Worm (Caenorhabditis elegans) whole organism, late embryonic: ENCODE data around the gene mgl-3.
"Not testable (repeated sequence)": the region's sequence is repeated elsewhere in the genome, so short reads cannot be mapped to it uniquely, and the experiment has no call there.

Source experiments
- C38D4.7 ChIP-seq: fragments of 200-800 bp; sonication (Bioruptor generic); optimal IDR thresholded peaks from 2 replicates; lab custom pipeline; 2018; ENCODE audit warnings: mild to moderate bottlenecking, missing genetic modification characterization, moderate library complexity, missing compliant biosample characterization
- F13H6.1 ChIP-seq: sonication (generic microtip); optimal IDR thresholded peaks from 2 replicates; lab custom pipeline; 2016; ENCODE audit warnings: missing genetic modification characterization, missing compliant biosample characterization
- K02D7.2 ChIP-seq: sonication (generic microtip); optimal IDR thresholded peaks from 2 replicates; lab custom pipeline; 2017; ENCODE audit warnings: mild to moderate bottlenecking, missing genetic modification characterization, missing compliant biosample characterization
- Y22D7AL.16 ChIP-seq: sonication (generic microtip); optimal IDR thresholded peaks from 2 replicates; lab custom pipeline; 2016; ENCODE audit warnings: missing genetic modification characterization, missing compliant biosample characterization
- ahr-1 ChIP-seq: sonication (generic microtip); optimal IDR thresholded peaks from 2 replicates; lab custom pipeline; 2016; ENCODE audit warnings: missing genetic modification characterization, missing compliant biosample characterization
- ceh-18 ChIP-seq: sonication (generic microtip); optimal IDR thresholded peaks from 2 replicates; lab custom pipeline; 2016; ENCODE audit warnings: missing genetic modification characterization, missing compliant biosample characterization
- ceh-19 ChIP-seq: fragments of 200-800 bp; sonication (Bioruptor generic); optimal IDR thresholded peaks from 2 replicates; lab custom pipeline; 2018; ENCODE audit warnings: mild to moderate bottlenecking, missing genetic modification characterization, missing compliant biosample characterization
- ceh-2 ChIP-seq: sonication (generic microtip); optimal IDR thresholded peaks from 2 replicates; lab custom pipeline; 2016; ENCODE audit warnings: missing genotype, missing genetic modification characterization, missing compliant biosample characterization
- ceh-31 ChIP-seq: sonication (generic microtip); optimal IDR thresholded peaks from 2 replicates; lab custom pipeline; 2016; ENCODE audit warnings: missing genetic modification characterization, missing compliant biosample characterization
- che-1 ChIP-seq: sonication (generic microtip); optimal IDR thresholded peaks from 2 replicates; lab custom pipeline; 2016; ENCODE audit warnings: mild to moderate bottlenecking, missing genetic modification characterization, missing compliant biosample characterization
- dmd-4 ChIP-seq: sonication (generic microtip); optimal IDR thresholded peaks from 2 replicates; lab custom pipeline; 2016; ENCODE audit warnings: borderline replicate concordance, missing genetic modification characterization, missing compliant biosample characterization
- dve-1 ChIP-seq: sonication (generic microtip); optimal IDR thresholded peaks from 2 replicates; lab custom pipeline; 2017; ENCODE audit warnings: antibody characterized with exemption, mild to moderate bottlenecking, missing genetic modification characterization, missing compliant biosample characterization
- ets-4 ChIP-seq: sonication (generic microtip); optimal IDR thresholded peaks from 2 replicates; lab custom pipeline; 2016; ENCODE audit warnings: missing genetic modification characterization, missing compliant biosample characterization
- eyg-1 ChIP-seq: sonication (generic microtip); optimal IDR thresholded peaks from 2 replicates; lab custom pipeline; 2016; ENCODE audit warnings: missing genotype, missing genetic modification characterization, missing compliant biosample characterization
- fkh-10 ChIP-seq: fragments of 150-350 bp; optimal IDR thresholded peaks from 2 replicates; lab custom pipeline; 2014; ENCODE audit warnings: missing biosample characterization, missing genetic modification reagents, missing genetic modification characterization
- gmeb-2 ChIP-seq: sonication (generic microtip); optimal IDR thresholded peaks from 2 replicates; lab custom pipeline; 2016; ENCODE audit warnings: missing genetic modification characterization, inconsistent platforms, missing compliant biosample characterization
- hlh-13 ChIP-seq: fragments of 200-800 bp; sonication (Bioruptor generic); optimal IDR thresholded peaks from 2 replicates; lab custom pipeline; 2018; ENCODE audit warnings: mild to moderate bottlenecking, missing genetic modification characterization, missing compliant biosample characterization
- hlh-30 ChIP-seq: sonication (generic microtip); optimal IDR thresholded peaks from 2 replicates; lab custom pipeline; 2017; ENCODE audit warnings: antibody characterized with exemption, missing genetic modification characterization, missing compliant biosample characterization; ENCODE audit not compliant: insufficient read depth
- hlh-6 ChIP-seq: sonication (generic microtip); optimal IDR thresholded peaks from 2 replicates; lab custom pipeline; 2016; ENCODE audit warnings: missing genotype, missing genetic modification characterization, missing compliant biosample characterization
- hlh-8 ChIP-seq: sonication (generic microtip); optimal IDR thresholded peaks from 2 replicates; lab custom pipeline; 2016; ENCODE audit warnings: missing genotype, missing genetic modification characterization, missing compliant biosample characterization
- lin-11 ChIP-seq: fragments of 200-800 bp; sonication (Bioruptor generic); optimal IDR thresholded peaks from 2 replicates; lab custom pipeline; 2018; ENCODE audit warnings: mild to moderate bottlenecking, missing genetic modification characterization, missing compliant biosample characterization
- madf-2 ChIP-seq: sonication (generic microtip); optimal IDR thresholded peaks from 2 replicates; lab custom pipeline; 2017; ENCODE audit warnings: missing genetic modification characterization, missing compliant biosample characterization
- pax-1 ChIP-seq: fragments of 150-350 bp; optimal IDR thresholded peaks from 2 replicates; lab custom pipeline; 2014; ENCODE audit warnings: missing biosample characterization, missing genetic modification characterization
- pha-2 ChIP-seq: sonication (generic microtip); optimal IDR thresholded peaks from 2 replicates; lab custom pipeline; 2017; ENCODE audit warnings: mild to moderate bottlenecking, missing genetic modification characterization, missing compliant biosample characterization
- pqm-1 ChIP-seq: sonication (generic microtip); optimal IDR thresholded peaks from 2 replicates; lab custom pipeline; 2016; ENCODE audit warnings: missing genetic modification characterization, missing compliant biosample characterization
- pros-1 ChIP-seq: fragments of 150-350 bp; optimal IDR thresholded peaks from 2 replicates; lab custom pipeline; 2014; ENCODE audit warnings: missing biosample characterization, missing genetic modification reagents, missing genetic modification characterization
- rnt-1 ChIP-seq: sonication (generic microtip); optimal IDR thresholded peaks from 2 replicates; lab custom pipeline; 2016; ENCODE audit warnings: missing genetic modification characterization, missing compliant biosample characterization
- sox-2 ChIP-seq: fragments of 200-800 bp; sonication (Bioruptor generic); IDR thresholded peaks from 2 replicates; pipeline ENCODE4 v1.3.6; 2022; ENCODE audit warnings: missing genetic modification reagents, missing genetic modification characterization, missing compliant biosample characterization
- tbx-7 ChIP-seq: sonication (generic microtip); optimal IDR thresholded peaks from 2 replicates; lab custom pipeline; 2016; ENCODE audit warnings: missing genotype, missing genetic modification characterization, missing compliant biosample characterization
- unc-42 ChIP-seq: sonication (generic microtip); optimal IDR thresholded peaks from 2 replicates; lab custom pipeline; 2016; ENCODE audit warnings: missing genotype, missing genetic modification characterization, missing compliant biosample characterization
- ztf-16 ChIP-seq: sonication (generic microtip); optimal IDR thresholded peaks from 2 replicates; lab custom pipeline; 2017; ENCODE audit warnings: missing genetic modification characterization, missing compliant biosample characterization

Gene mgl-3

ce11 chrIV:5411641-5412337 is 27.0 kb upstream of the mgl-3 start, which contains the start of gene ZK616.8:
Gene ZK616.8 (minus strand): TSS chrIV:5412193.
- TF ChIP-seq unc-42 (tag; lab: Kevin White, UChicago) (no peak), che-1 (tag; lab: Kevin White, UChicago) (no peak), eyg-1 (tag; lab: Kevin White, UChicago) (no peak), hlh-13 (GFP tag; lab: Kevin White, UChicago) (no peak), ahr-1 (tag; lab: Kevin White, UChicago) (no peak)

ce11 chrIV:5415696-5416095 is 23.1 kb upstream of the mgl-3 start, which contains the start of gene spp-7:
Gene spp-7 (minus strand): TSS chrIV:5415796.
- TF ChIP-seq hlh-8 (tag; lab: Kevin White, UChicago) = no peak

- no peak for TF ChIP-seq dmd-4 (tag; lab: Kevin White, UChicago)
- TF ChIP-seq ets-4 (tag; lab: Kevin White, UChicago) = no peak
- no peak for TF ChIP-seq fkh-10 (GFP tag; lab: Kevin White, UChicago)
- no peak for TF ChIP-seq ahr-1 (tag; lab: Kevin White, UChicago)
- TF ChIP-seq F13H6.1 (tag; lab: Kevin White, UChicago) = no peak
- no peak for TF ChIP-seq pax-1 (tag; lab: Kevin White, UChicago)
- no peak for TF ChIP-seq ceh-19 (GFP tag; lab: Kevin White, UChicago)
- no peak for TF ChIP-seq ceh-2 (tag; lab: Kevin White, UChicago)
- TF ChIP-seq madf-2 (tag; lab: Kevin White, UChicago) = no peak
- no peak for TF ChIP-seq unc-42 (tag; lab: Kevin White, UChicago)
- no peak for TF ChIP-seq ceh-18
- no peak for TF ChIP-seq pqm-1 (tag; lab: Kevin White, UChicago)
- TF ChIP-seq lin-11 = no peak
- no peak for TF ChIP-seq hlh-13 (GFP tag; lab: Kevin White, UChicago)
- no peak for TF ChIP-seq ztf-16 (tag; lab: Kevin White, UChicago)
- TF ChIP-seq C38D4.7 = no peak
- no peak for TF ChIP-seq ceh-31 (tag; lab: Kevin White, UChicago)
- TF ChIP-seq pha-2 = no peak
- TF ChIP-seq hlh-30 (tag; lab: Kevin White, UChicago) = no peak
- TF ChIP-seq tbx-7 (tag; lab: Kevin White, UChicago) = no peak
These were observed 19.7 kb upstream of the mgl-3 start, which contains the start of gene ehn-3 for ce11 chrIV:5419122-5419521. Gene ehn-3 (minus strand): TSS chrIV:5419222.

ce11 chrIV:5452667-5453066 is 13.9 kb downstream of the mgl-3 start, which contains the start of gene Y4C6A.4:
Gene Y4C6A.4 (plus strand): TSS chrIV:5452967.
- no peak for TF ChIP-seq dmd-4 (tag; lab: Kevin White, UChicago)
- TF ChIP-seq madf-2 (tag; lab: Kevin White, UChicago) = no peak

- TF ChIP-seq dve-1 (tag; lab: Kevin White, UChicago); sox-2; ahr-1 (tag; lab: Kevin White, UChicago): not testable (repeated sequence)
- TF ChIP-seq, all 69 proteins: peak for 0; not testable (repeated sequence) for 69
These were observed 17.2 kb downstream of the mgl-3 start, which contains the start of gene Y4C6A.3 for ce11 chrIV:5455999-5456398. Gene Y4C6A.3 (minus strand): TSS chrIV:5456099.

- TF ChIP-seq ceh-19 (GFP tag; lab: Kevin White, UChicago) (no peak), rnt-1 (tag; lab: Kevin White, UChicago) (no peak), pros-1 (tag; lab: Kevin White, UChicago) (no peak), K02D7.2 (tag; lab: Kevin White, UChicago) (no peak), hlh-6 (tag; lab: Kevin White, UChicago) (no peak), Y22D7AL.16 (tag; lab: Kevin White, UChicago) (no peak), gmeb-2 (tag; lab: Kevin White, UChicago) (no peak)
These were observed 24.0 kb downstream of the mgl-3 start for ce11 chrIV:5462820-5463219.
